Fruit fly (Drosophila melanogaster): ENCODE data around the gene CG31156.

DNA sequence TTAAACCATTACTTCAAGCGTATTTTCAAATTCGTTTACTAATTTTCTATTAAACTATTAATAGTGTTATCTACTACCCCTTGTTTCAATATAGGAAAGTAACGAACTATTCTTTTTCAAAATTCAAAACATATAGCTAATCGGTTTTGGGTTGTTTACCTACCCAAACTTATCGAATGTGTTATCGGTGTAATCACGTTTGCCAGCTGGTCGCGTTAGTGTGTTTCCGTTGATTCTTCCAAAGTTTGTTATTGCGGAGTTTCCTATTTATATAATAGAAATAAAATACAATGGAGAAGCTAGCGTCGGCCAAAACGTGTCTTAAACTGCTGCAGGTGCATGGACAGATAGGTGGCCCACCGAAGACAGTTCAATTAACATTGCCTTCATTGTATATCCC, 4.8 kb upstream of the CG31156 start, which contains the start of gene mRpL45:
- TF ChIP-seq Sp1 (GFP tag; optimal IDR thresholded peaks at IDR 0.05): no peak
- no peak for TF ChIP-seq CG9705 (GFP tag; optimal IDR thresholded peaks at IDR 0.05)
- TF ChIP-seq dl (GFP tag; optimal IDR thresholded peaks at IDR 0.05; ENCODE audit: insufficient read depth in 1 of 2, partially characterized antibody in 2 of 2): no peak
- TF ChIP-seq psq (GFP tag; optimal IDR thresholded peaks at IDR 0.05): no peak
- no peak for TF ChIP-seq Mio (GFP tag; optimal IDR thresholded peaks at IDR 0.05)
- TF ChIP-seq lola (GFP tag; optimal IDR thresholded peaks at IDR 0.05): no peak
- no peak for TF ChIP-seq pan (optimal IDR thresholded peaks at IDR 0.05)
- TF ChIP-seq h (GFP tag; optimal IDR thresholded peaks at IDR 0.05): no peak
